Fruit fly (Drosophila melanogaster): ENCODE data around the gene Prosbeta4.

The Prosbeta4 gene

DNA sequence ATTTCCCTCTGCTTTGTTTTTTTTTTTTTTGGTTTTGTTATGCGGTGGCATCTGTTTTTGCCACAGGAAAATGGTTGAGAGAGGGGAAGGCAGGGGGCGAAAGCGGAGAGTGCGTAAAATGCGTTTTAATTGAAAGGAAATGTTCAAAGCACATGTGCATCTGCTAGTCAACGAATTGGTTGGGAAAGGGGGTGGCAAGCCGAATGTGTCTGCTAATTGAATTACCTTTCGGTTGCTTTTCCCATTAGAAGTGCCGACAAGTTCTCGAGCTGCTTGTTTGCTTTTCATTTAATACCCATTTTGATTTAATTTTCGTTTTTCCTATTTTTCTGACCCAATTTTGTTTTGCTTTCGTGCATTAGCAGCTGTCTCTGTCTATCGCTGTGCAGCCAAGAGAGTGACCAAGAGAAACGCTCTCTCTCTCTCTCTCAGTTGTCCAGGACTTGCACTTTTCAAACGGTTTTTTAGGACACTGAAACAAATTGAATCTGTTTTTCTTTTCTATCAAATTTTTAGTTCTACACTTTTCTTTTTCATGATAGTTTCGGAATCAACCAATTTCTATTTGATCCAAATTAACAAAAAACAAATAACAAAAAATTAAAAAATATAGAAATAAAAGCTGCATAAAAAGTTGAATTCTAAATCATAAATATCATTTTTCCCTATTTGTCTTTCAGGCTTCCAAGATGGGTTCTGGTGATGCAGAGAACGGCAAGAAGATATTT lies 13.3 kb downstream of the Prosbeta4 start:
- no peak for TF ChIP-seq CG5204 (GFP tag; optimal IDR thresholded peaks at IDR 0.05)
- TF ChIP-seq pad (GFP tag; optimal IDR thresholded peaks at IDR 0.05), result no peak
- TF ChIP-seq CG7101 (tag; optimal IDR thresholded peaks at IDR 0.05), result no peak
- TF ChIP-seq Crg-1 (GFP tag; optimal IDR thresholded peaks at IDR 0.05), result no peak
- TF ChIP-seq toe (GFP tag; optimal IDR thresholded peaks at IDR 0.05), result no peak
- no peak for TF ChIP-seq kay (GFP tag; ENCODE audit: borderline replicate concordance)
- TF ChIP-seq CG1620 (GFP tag; optimal IDR thresholded peaks at IDR 0.05), result no peak
- no peak for TF ChIP-seq tj (GFP tag; optimal IDR thresholded peaks at IDR 0.05)
- TF ChIP-seq cic (GFP tag; optimal IDR thresholded peaks at IDR 0.05), result no peak
- no peak for TF ChIP-seq bab1 (GFP tag; optimal IDR thresholded peaks at IDR 0.05)
- TF ChIP-seq Clk (GFP tag; optimal IDR thresholded peaks at IDR 0.05), result no peak
- no peak for TF ChIP-seq CG7045 (GFP tag; optimal IDR thresholded peaks at IDR 0.05)
- no peak for TF ChIP-seq CG11617 (GFP tag; optimal IDR thresholded peaks at IDR 0.05)
- no peak for TF ChIP-seq ovo (GFP tag; optimal IDR thresholded peaks at IDR 0.05)
- no peak for TF ChIP-seq CG12768 (GFP tag; optimal IDR thresholded peaks at IDR 0.05)
- no peak for TF ChIP-seq CG33017 (tag; optimal IDR thresholded peaks at IDR 0.05)

DNA sequence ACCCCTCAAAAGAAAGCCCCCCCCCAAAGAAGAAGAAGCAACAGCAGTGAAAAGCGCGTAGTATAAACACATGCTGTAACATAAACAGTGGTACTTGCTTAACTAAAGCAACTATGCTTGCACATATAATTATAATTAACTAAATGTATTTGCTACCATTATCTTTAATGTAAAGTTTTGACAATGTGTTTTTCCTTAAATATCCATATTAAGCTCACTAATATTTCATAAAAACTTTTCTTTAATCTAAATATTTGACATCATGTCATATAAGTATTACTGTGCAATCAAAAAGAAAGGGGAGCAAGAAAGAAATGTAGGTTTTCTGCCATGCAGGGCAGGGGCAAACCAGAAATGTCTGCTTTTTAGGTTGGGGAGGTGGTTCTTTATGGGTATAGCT lies 15.2 kb downstream of the Prosbeta4 start:
- no peak for TF ChIP-seq Mnt (GFP tag; optimal IDR thresholded peaks at IDR 0.05)
- TF ChIP-seq kay (GFP tag; ENCODE audit: borderline replicate concordance), result no peak
- TF ChIP-seq CG14711 (tag; optimal IDR thresholded peaks at IDR 0.05), result peak; percentile 32
- TF ChIP-seq pad (GFP tag; optimal IDR thresholded peaks at IDR 0.05), result peak; percentile 9

DNA sequence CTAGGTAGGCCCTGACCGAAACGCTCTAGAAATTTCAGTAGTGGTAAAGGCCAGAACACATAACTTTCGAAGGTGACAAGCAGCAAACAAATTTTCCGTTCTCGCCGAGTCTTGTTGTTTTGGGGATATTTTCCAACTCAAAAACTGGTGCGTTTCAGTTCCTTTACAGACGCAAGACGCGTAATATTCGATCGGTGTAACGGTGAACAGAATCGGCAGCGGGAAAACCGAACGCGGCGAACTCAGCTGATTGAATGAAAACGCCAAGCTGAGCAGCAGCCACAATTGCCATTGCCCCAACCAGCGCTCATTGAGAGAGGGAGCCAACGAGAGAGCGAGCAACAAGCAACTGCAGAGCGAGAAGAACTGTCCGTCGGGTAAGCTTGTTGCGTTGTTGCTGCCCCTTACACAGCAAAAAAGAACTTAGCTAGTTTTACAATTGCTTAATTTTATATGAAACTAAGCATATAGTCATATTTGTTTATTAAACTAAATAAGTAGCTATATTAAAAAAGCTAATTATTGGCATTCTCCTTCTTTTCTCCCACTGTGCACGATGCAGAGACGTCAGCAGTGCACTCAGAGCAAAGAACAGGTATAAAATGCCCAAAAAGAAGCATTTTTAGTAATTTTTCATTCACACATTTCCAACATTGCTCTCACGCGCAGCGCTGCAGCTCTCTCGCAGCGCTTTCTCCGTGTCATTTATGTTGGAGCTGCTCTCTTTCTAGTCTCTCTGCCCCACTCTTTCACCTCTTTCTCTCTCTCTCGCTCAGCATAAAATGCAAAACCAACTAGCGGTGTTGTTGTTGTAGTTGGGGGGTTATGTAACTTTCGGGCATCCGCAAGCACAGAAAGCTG lies 15.9 kb downstream of the Prosbeta4 start, which contains the start of the genes Cyt-c-d and CG31808:
Gene Cyt-c-d (plus strand): TSS at position 51 of the 861 bp plus-strand sequence.
Gene CG31808 (minus strand): TSS at position 355 of the 861 bp plus-strand sequence.
- peak; percentile 85 for TF ChIP-seq CG14711 (tag; optimal IDR thresholded peaks at IDR 0.05)
- peak; percentile 69 for TF ChIP-seq CG12768 (GFP tag; optimal IDR thresholded peaks at IDR 0.05)
- peak; percentile 49 for TF ChIP-seq Crg-1 (GFP tag; optimal IDR thresholded peaks at IDR 0.05)
- peak; percentile 68 for TF ChIP-seq cic (GFP tag; optimal IDR thresholded peaks at IDR 0.05)
- peak; percentile 53 for TF ChIP-seq pad (GFP tag; optimal IDR thresholded peaks at IDR 0.05)
- TF ChIP-seq CG33017 (tag; optimal IDR thresholded peaks at IDR 0.05), result peak; percentile 88
- TF ChIP-seq Mnt (GFP tag; optimal IDR thresholded peaks at IDR 0.05), result peak; percentile 43
- TF ChIP-seq kay (GFP tag; ENCODE audit: borderline replicate concordance), result no peak
- peak; percentile 70 for TF ChIP-seq Hr96 (GFP tag; optimal IDR thresholded peaks at IDR 0.05)
- peak; percentile 83 for TF ChIP-seq CG11617 (GFP tag; optimal IDR thresholded peaks at IDR 0.05)
- TF ChIP-seq Clk (GFP tag; optimal IDR thresholded peaks at IDR 0.05), result peak; percentile 49
- no peak for TF ChIP-seq cnc (optimal IDR thresholded peaks at IDR 0.05)
- peak; percentile 85 for TF ChIP-seq CG7045 (GFP tag; optimal IDR thresholded peaks at IDR 0.05)
- TF ChIP-seq CG7101 (tag; optimal IDR thresholded peaks at IDR 0.05), result peak; percentile 89
- TF ChIP-seq CG5204 (GFP tag; optimal IDR thresholded peaks at IDR 0.05), result peak; percentile 71
- TF ChIP-seq toe (GFP tag; optimal IDR thresholded peaks at IDR 0.05), result peak; percentile 72
- TF ChIP-seq ovo (GFP tag; optimal IDR thresholded peaks at IDR 0.05), result no peak
- peak; percentile 83 for TF ChIP-seq tj (GFP tag; optimal IDR thresholded peaks at IDR 0.05)
- peak; percentile 34 for TF ChIP-seq CG1620 (GFP tag; optimal IDR thresholded peaks at IDR 0.05)
- TF ChIP-seq bab1 (GFP tag; optimal IDR thresholded peaks at IDR 0.05), result peak; percentile 88

DNA sequence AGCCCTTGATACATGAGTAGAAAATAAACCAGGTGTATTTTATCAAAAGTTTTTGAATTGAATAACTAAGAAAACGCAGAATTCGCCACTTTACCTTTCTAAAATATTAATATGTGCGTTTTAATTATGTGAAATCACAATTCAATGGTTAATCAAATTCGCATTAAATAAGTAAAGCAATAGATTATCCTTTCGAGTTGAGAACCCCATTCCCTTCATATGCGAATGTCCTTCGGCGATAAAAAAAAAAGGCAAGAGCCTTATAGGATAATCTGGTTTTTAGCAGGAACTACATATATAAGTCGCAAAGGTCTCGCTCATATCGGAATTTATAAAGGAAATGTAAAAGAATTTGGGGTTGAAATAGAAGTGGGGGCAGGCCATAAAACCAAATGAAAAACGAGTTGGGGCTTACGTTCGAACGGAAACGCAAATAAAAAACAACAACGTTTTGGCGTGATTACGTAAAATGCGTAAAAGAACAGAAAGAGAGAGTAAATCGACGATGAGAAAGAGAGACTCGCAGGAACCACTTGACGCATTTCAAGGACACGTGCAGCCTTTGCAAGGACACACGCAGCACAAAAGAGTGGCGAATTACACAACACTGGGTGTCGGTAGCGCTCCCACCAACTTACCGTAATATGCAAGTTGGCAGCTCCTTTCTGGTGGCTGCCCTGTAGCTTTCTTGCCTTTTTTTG lies 16.6 kb downstream of the Prosbeta4 start:
- TF ChIP-seq CG1620 (GFP tag; optimal IDR thresholded peaks at IDR 0.05), result no peak
- TF ChIP-seq CG14711 (tag; optimal IDR thresholded peaks at IDR 0.05), result no peak
- TF ChIP-seq kay (GFP tag; ENCODE audit: borderline replicate concordance), result peak; percentile 58

DNA sequence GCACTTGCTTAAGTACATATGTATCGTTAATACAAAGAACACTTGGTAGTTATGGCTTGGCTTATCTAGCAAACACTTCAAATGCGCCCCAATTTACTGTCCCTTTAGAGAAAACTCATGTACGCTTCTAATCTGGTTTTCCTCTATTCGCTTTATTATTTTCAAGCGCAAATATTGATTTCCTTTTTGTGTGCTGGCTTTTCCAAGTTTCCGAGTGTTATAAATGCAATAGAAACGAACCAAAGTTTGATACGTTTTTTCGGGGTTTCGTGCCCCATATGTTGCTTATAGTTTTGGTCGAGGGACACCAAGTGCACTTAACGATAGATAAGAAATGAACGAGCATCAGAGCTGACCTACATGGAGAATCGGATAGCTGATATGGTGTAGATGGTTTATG lies 18.0 kb downstream of the Prosbeta4 start:
- TF ChIP-seq toe (GFP tag; optimal IDR thresholded peaks at IDR 0.05) (no peak), Hr96 (GFP tag; optimal IDR thresholded peaks at IDR 0.05) (no peak), cic (GFP tag; optimal IDR thresholded peaks at IDR 0.05) (no peak), kay (GFP tag; ENCODE audit: borderline replicate concordance) (no peak), CG12768 (GFP tag; optimal IDR thresholded peaks at IDR 0.05) (no peak), tj (GFP tag; optimal IDR thresholded peaks at IDR 0.05) (no peak), CG5204 (GFP tag; optimal IDR thresholded peaks at IDR 0.05) (no peak)

DNA sequence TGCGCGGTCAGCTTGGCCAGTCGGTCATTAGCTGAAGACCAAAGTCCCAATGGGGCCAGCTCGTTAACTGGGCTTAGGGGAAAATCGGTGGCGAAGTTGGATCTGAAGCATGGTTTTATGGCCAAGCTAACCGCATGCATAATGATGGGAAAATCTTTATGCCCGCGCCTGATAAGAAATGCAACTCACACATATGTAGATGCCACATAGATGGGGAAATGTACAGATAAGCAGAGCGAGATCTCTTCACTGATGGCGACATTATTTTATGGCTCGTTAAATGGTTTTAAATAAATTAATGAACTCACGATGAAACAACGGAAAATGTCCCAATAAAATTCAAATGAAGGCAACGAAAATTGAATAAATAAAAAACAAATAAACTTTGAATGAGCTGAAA lies 20.0 kb downstream of the Prosbeta4 start:
- TF ChIP-seq bab1 (GFP tag; optimal IDR thresholded peaks at IDR 0.05) (no peak), ovo (GFP tag; optimal IDR thresholded peaks at IDR 0.05) (no peak), CG7101 (tag; optimal IDR thresholded peaks at IDR 0.05) (no peak), kay (GFP tag; ENCODE audit: borderline replicate concordance) (no peak), pad (GFP tag; optimal IDR thresholded peaks at IDR 0.05) (no peak), Mnt (GFP tag; optimal IDR thresholded peaks at IDR 0.05) (no peak), CG5204 (GFP tag; optimal IDR thresholded peaks at IDR 0.05) (no peak), cic (GFP tag; optimal IDR thresholded peaks at IDR 0.05) (no peak), toe (GFP tag; optimal IDR thresholded peaks at IDR 0.05) (no peak), Crg-1 (GFP tag; optimal IDR thresholded peaks at IDR 0.05) (no peak), CG11617 (GFP tag; optimal IDR thresholded peaks at IDR 0.05) (no peak), cnc (optimal IDR thresholded peaks at IDR 0.05) (no peak), CG12768 (GFP tag; optimal IDR thresholded peaks at IDR 0.05) (no peak), tj (GFP tag; optimal IDR thresholded peaks at IDR 0.05) (no peak)

Data from whole organism, adult.